Worm (Caenorhabditis elegans) whole organism, L1 larva: ENCODE data around the gene F09E5.12.
A peak's percentile ranks its signal among the peaks of the same experiment; 100 is the strongest.

ENCODE experiments used
- C16A3.4 ChIP-seq: fragments of 150-350 bp; optimal IDR thresholded peaks from 2 replicates; lab custom pipeline; 2014; ENCODE audit warnings: missing biosample characterization, missing genetic modification characterization
- C34B4.2 ChIP-seq: sonication (generic microtip); optimal IDR thresholded peaks from 2 replicates; lab custom pipeline; 2017; ENCODE audit warnings: mild to moderate bottlenecking, missing genetic modification characterization, missing compliant biosample characterization
- F16B12.6 ChIP-seq: fragments of 150-350 bp; optimal IDR thresholded peaks from 2 replicates; lab custom pipeline; 2014; ENCODE audit warnings: missing biosample characterization, missing genetic modification characterization
- Y116A8C.19 ChIP-seq: sonication (generic microtip); optimal IDR thresholded peaks from 2 replicates; lab custom pipeline; 2016; ENCODE audit warnings: missing compliant biosample characterization, missing genetic modification characterization, borderline replicate concordance
- aha-1 ChIP-seq: fragments of 150-350 bp; optimal IDR thresholded peaks from 2 replicates; lab custom pipeline; 2014; ENCODE audit warnings: missing biosample characterization, missing genetic modification characterization
- ama-1 ChIP-seq: fragments of 150-350 bp; optimal IDR thresholded peaks from 2 replicates; lab custom pipeline; 2014
- blmp-1 ChIP-seq: fragments of 150-350 bp; optimal IDR thresholded peaks from 2 replicates; lab custom pipeline; 2014; ENCODE audit warnings: missing biosample characterization, missing genetic modification characterization
- ceh-63 ChIP-seq: fragments of 200-800 bp; sonication (Bioruptor generic); optimal IDR thresholded peaks from 2 replicates; lab custom pipeline; 2018; ENCODE audit warnings: mild to moderate bottlenecking, missing genetic modification characterization, missing compliant biosample characterization
- ceh-8 ChIP-seq: fragments of 200-800 bp; sonication (Bioruptor generic); optimal IDR thresholded peaks from 2 replicates; lab custom pipeline; 2018; ENCODE audit warnings: mild to moderate bottlenecking, missing genetic modification characterization, moderate library complexity, missing compliant biosample characterization
- ceh-88 ChIP-seq: fragments of 200-800 bp; sonication (Bioruptor generic); IDR thresholded peaks from 2 replicates; pipeline ENCODE4 v1.3.6; 2022; ENCODE audit warnings: missing genetic modification characterization, missing compliant biosample characterization
- dsc-1 ChIP-seq: sonication (generic microtip); optimal IDR thresholded peaks from 2 replicates; lab custom pipeline; 2016; ENCODE audit warnings: mild to moderate bottlenecking, missing genetic modification characterization, missing compliant biosample characterization
- efl-1 ChIP-seq, 4 experiments: fragments of 150-350 bp; optimal IDR thresholded peaks in 3 of 4; peaks in 1 of 4; 1 replicate in 1 of 4; 2 replicates in 3 of 4; lab custom pipeline; 2014; ENCODE audit warnings: missing biosample characterization in 2 of 4, missing genetic modification characterization in 2 of 4, missing genetic modification reagents in 2 of 4
- egl-13 ChIP-seq: sonication (generic microtip); optimal IDR thresholded peaks from 2 replicates; lab custom pipeline; 2016; ENCODE audit warnings: missing genotype, missing genetic modification reagents, missing genetic modification characterization, missing compliant biosample characterization
- egl-27 ChIP-seq, 2 experiments: fragments of 150-350 bp in 1 of 2; sonication (generic microtip); optimal IDR thresholded peaks; 3 replicates each; lab custom pipeline; 2017 to 2018; ENCODE audit warnings: missing biosample characterization in 2 of 2, missing genetic modification characterization in 2 of 2, missing genetic modification reagents in 2 of 2
- elt-2 ChIP-seq: sonication (generic microtip); optimal IDR thresholded peaks from 2 replicates; lab custom pipeline; 2016; ENCODE audit warnings: missing genetic modification characterization, mild to moderate bottlenecking, inconsistent platforms, missing compliant biosample characterization, missing genetic modification reagents
- elt-3 ChIP-seq, 6 experiments: fragments of 150-350 bp in 1 of 6; sonication (generic microtip); optimal IDR thresholded peaks; 2 replicates each; lab custom pipeline; 2017 to 2018; ENCODE audit warnings: missing biosample characterization in 6 of 6, missing genetic modification characterization in 6 of 6, inconsistent platforms in 1 of 6
- fkh-10 ChIP-seq: sonication (generic microtip); optimal IDR thresholded peaks from 2 replicates; lab custom pipeline; 2017; ENCODE audit warnings: missing biosample characterization, missing genetic modification reagents, missing genetic modification characterization
- fos-1 ChIP-seq: fragments of 150-350 bp; optimal IDR thresholded peaks from 2 replicates; lab custom pipeline; 2014; ENCODE audit warnings: missing biosample characterization, missing genetic modification characterization
- grh-1 ChIP-seq: fragments of 200-800 bp; sonication (Bioruptor generic); IDR thresholded peaks from 2 replicates; pipeline ENCODE4 v1.3.6; 2022; ENCODE audit warnings: missing genetic modification reagents, missing genetic modification characterization, missing compliant biosample characterization
- irx-1 ChIP-seq: sonication (generic microtip); optimal IDR thresholded peaks from 2 replicates; lab custom pipeline; 2016; ENCODE audit warnings: missing genetic modification characterization, missing compliant biosample characterization
- isw-1 ChIP-seq: fragments of 200-800 bp; sonication (Bioruptor generic); IDR thresholded peaks from 2 replicates; pipeline ENCODE4 v1.3.6; 2022; ENCODE audit warnings: missing genetic modification characterization, missing compliant biosample characterization
- lin-13 ChIP-seq: fragments of 150-350 bp; optimal IDR thresholded peaks from 2 replicates; lab custom pipeline; 2014; ENCODE audit warnings: missing biosample characterization, missing genetic modification reagents, missing genetic modification characterization
- lin-14 ChIP-seq: fragments of 200-800 bp; sonication (Bioruptor generic); optimal IDR thresholded peaks from 2 replicates; lab custom pipeline; 2018; ENCODE audit warnings: mild to moderate bottlenecking, missing genetic modification characterization, moderate library complexity, missing compliant biosample characterization
- lin-35 ChIP-seq, 2 experiments: fragments of 150-350 bp; optimal IDR thresholded peaks; 2 replicates each; lab custom pipeline; 2014; ENCODE audit warnings: missing biosample characterization in 2 of 2, missing genetic modification characterization in 2 of 2, missing genetic modification reagents in 2 of 2
- lir-3 ChIP-seq: sonication (generic microtip); optimal IDR thresholded peaks from 2 replicates; lab custom pipeline; 2016; ENCODE audit warnings: mild to moderate bottlenecking, missing genetic modification characterization, moderate library complexity, missing compliant biosample characterization; ENCODE audit not compliant: poor library complexity
- lsy-2 ChIP-seq, 2 experiments: fragments of 150-350 bp; optimal IDR thresholded peaks; 2 replicates each; lab custom pipeline; 2014; ENCODE audit warnings: missing biosample characterization in 2 of 2, missing genetic modification characterization in 2 of 2
- mef-2 ChIP-seq: fragments of 150-350 bp; optimal IDR thresholded peaks from 2 replicates; lab custom pipeline; 2014; ENCODE audit warnings: missing biosample characterization, missing genetic modification characterization
- nhr-12 ChIP-seq: sonication (generic microtip); optimal IDR thresholded peaks from 2 replicates; lab custom pipeline; 2017; ENCODE audit warnings: missing biosample characterization, missing genetic modification characterization
- nhr-19 ChIP-seq: fragments of 200-800 bp; sonication (Bioruptor generic); conservative IDR thresholded peaks from 2 replicates; pipeline ENCODE4 v1.3.6; 2022; ENCODE audit warnings: missing genetic modification characterization, missing compliant biosample characterization
- nhr-20 ChIP-seq: sonication (generic microtip); optimal IDR thresholded peaks from 2 replicates; lab custom pipeline; 2016; ENCODE audit warnings: mild to moderate bottlenecking, missing genetic modification characterization, missing compliant biosample characterization
- nhr-28 ChIP-seq: fragments of 150-350 bp; optimal IDR thresholded peaks from 2 replicates; lab custom pipeline; 2014; ENCODE audit warnings: missing biosample characterization, missing genetic modification characterization
- nhr-71 ChIP-seq: sonication (generic microtip); optimal IDR thresholded peaks from 2 replicates; lab custom pipeline; 2016; ENCODE audit warnings: mild to moderate bottlenecking, missing genetic modification characterization, moderate library complexity, missing compliant biosample characterization
- nhr-85 ChIP-seq: sonication (generic microtip); peaks from one replicate; lab custom pipeline; 2016; ENCODE audit warnings: missing genetic modification characterization, inconsistent platforms, missing compliant biosample characterization
- pax-3 ChIP-seq: fragments of 200-800 bp; sonication (Bioruptor generic); optimal IDR thresholded peaks from 2 replicates; lab custom pipeline; 2018; ENCODE audit warnings: mild to moderate bottlenecking, missing genetic modification characterization, moderate library complexity, missing compliant biosample characterization
- pqm-1 ChIP-seq: sonication (generic microtip); optimal IDR thresholded peaks from 3 replicates; lab custom pipeline; 2017; ENCODE audit warnings: missing biosample characterization, missing genetic modification characterization
- sox-4 ChIP-seq: sonication (generic microtip); optimal IDR thresholded peaks from 2 replicates; lab custom pipeline; 2016; ENCODE audit warnings: missing genetic modification characterization, missing compliant biosample characterization
- sptf-1 ChIP-seq: fragments of 150-350 bp; optimal IDR thresholded peaks from 2 replicates; lab custom pipeline; 2014; ENCODE audit warnings: missing biosample characterization, missing genetic modification characterization
- sup-37 ChIP-seq: fragments of 200-800 bp; sonication (Bioruptor generic); optimal IDR thresholded peaks from 2 replicates; lab custom pipeline; 2018; ENCODE audit warnings: mild to moderate bottlenecking, missing genetic modification characterization, missing compliant biosample characterization
- swsn-7 ChIP-seq: sonication (generic microtip); optimal IDR thresholded peaks from 2 replicates; lab custom pipeline; 2016; ENCODE audit warnings: missing genetic modification characterization, missing compliant biosample characterization
- tbx-2 ChIP-seq: sonication (generic microtip); optimal IDR thresholded peaks from 2 replicates; lab custom pipeline; 2016; ENCODE audit warnings: missing genetic modification characterization, missing compliant biosample characterization
- unc-130 ChIP-seq: fragments of 150-350 bp; optimal IDR thresholded peaks from 2 replicates; lab custom pipeline; 2017; ENCODE audit warnings: missing biosample characterization, missing genetic modification characterization, inconsistent platforms
- vab-15 ChIP-seq: sonication (generic microtip); optimal IDR thresholded peaks from 2 replicates; lab custom pipeline; 2017; ENCODE audit warnings: missing genotype, mild to moderate bottlenecking, missing genetic modification characterization, missing compliant biosample characterization
- xbp-1 ChIP-seq: sonication (generic microtip); optimal IDR thresholded peaks from 2 replicates; lab custom pipeline; 2016; ENCODE audit warnings: missing genetic modification characterization, missing compliant biosample characterization

F09E5.12 gene

ce11 chrII:5326024-5326627, 44.4 kb downstream of the F09E5.12 start (continued):
- TF ChIP-seq elt-3 (tag; optimal IDR thresholded peaks at IDR 0.05; lab: Kevin White, UChicago) (peak in 1 of 6 experiments; percentile 58), sup-37 (GFP tag; lab: Kevin White, UChicago) (no peak), nhr-71 (tag; lab: Kevin White, UChicago) (peak; percentile 85), nhr-20 (tag; lab: Kevin White, UChicago) (peak; percentile 49), aha-1 (tag; lab: Kevin White, UChicago) (no peak), egl-13 (tag; lab: Kevin White, UChicago) (peak; percentile 35), ceh-63 (GFP tag; lab: Kevin White, UChicago) (no peak), fos-1 (tag; lab: Kevin White, UChicago) (peak; percentile 81), lir-3 (tag; lab: Kevin White, UChicago) (no peak), dsc-1 (tag; lab: Kevin White, UChicago) (peak; percentile 52), lin-13 (peak; percentile 17), vab-15 (tag; lab: Kevin White, UChicago) (no peak), isw-1 (peak; percentile 33), ceh-88 (GFP tag; lab: Robert Waterston, UW) (no peak), F16B12.6 (tag; lab: Kevin White, UChicago) (no peak), unc-130 (no peak), fkh-10 (GFP tag; lab: Kevin White, UChicago) (peak; percentile 74), nhr-28 (tag; lab: Kevin White, UChicago) (no peak), sptf-1 (tag; lab: Kevin White, UChicago) (no peak), sox-4 (no peak), nhr-12 (tag; lab: Kevin White, UChicago) (no peak)
- TF ChIP-seq, all 84 proteins: peak for 38

ce11 chrII:5324653-5325052, 45.9 kb downstream of the F09E5.12 start:
- TF ChIP-seq blmp-1 (tag; lab: Kevin White, UChicago) (peak; percentile 3), lin-14 (GFP tag; lab: Kevin White, UChicago) (peak; percentile 7), fkh-10 (GFP tag; lab: Kevin White, UChicago) (no peak), efl-1 (optimal IDR thresholded peaks at IDR 0.05; lab: Kevin White, UChicago) (no peak), efl-1 (GFP tag; optimal IDR thresholded peaks at IDR 0.05 in 1 of 2; lab: Kevin White, UChicago) (peak in 1 of 2 experiments; percentile 49), nhr-85 (peak; percentile 88), aha-1 (tag; lab: Kevin White, UChicago) (no peak), grh-1 (0 out of 2 replicates have a peak, but pooled peaks have one; percentile 48), elt-3 (tag; optimal IDR thresholded peaks at IDR 0.05; lab: Kevin White, UChicago) (peak in 2 of 6 experiments; percentile 17 to 60)

ce11 chrII:5323773-5324172, 46.8 kb downstream of the F09E5.12 start:
- TF ChIP-seq lin-14 (GFP tag; lab: Kevin White, UChicago), result no peak
- TF ChIP-seq tbx-2 (tag; lab: Kevin White, UChicago), result no peak
- TF ChIP-seq nhr-20 (tag; lab: Kevin White, UChicago), result peak; percentile 38
- TF ChIP-seq nhr-28 (tag; lab: Kevin White, UChicago), result no peak
- peak in 1 of 2 experiments; percentile 55 for TF ChIP-seq lin-35 (GFP tag; optimal IDR thresholded peaks at IDR 0.05; lab: Kevin White, UChicago)
- TF ChIP-seq egl-27 (tag; optimal IDR thresholded peaks at IDR 0.05; lab: Kevin White, UChicago), result no peak
- no peak for TF ChIP-seq sox-4
- TF ChIP-seq efl-1 (optimal IDR thresholded peaks at IDR 0.05; lab: Kevin White, UChicago), result no peak
- no peak for TF ChIP-seq efl-1 (GFP tag; optimal IDR thresholded peaks at IDR 0.05 in 1 of 2; lab: Kevin White, UChicago)
- TF ChIP-seq unc-130, result no peak
- TF ChIP-seq swsn-7 (tag; lab: Kevin White, UChicago), result no peak
- TF ChIP-seq irx-1 (tag; lab: Kevin White, UChicago), result no peak
- peak; percentile 23 for TF ChIP-seq pax-3 (tag; lab: Kevin White, UChicago)
- no peak for TF ChIP-seq vab-15 (tag; lab: Kevin White, UChicago)
- TF ChIP-seq elt-2 (tag; lab: Kevin White, UChicago), result peak; percentile 99
- TF ChIP-seq ceh-63 (GFP tag; lab: Kevin White, UChicago), result no peak
- TF ChIP-seq mef-2 (tag; lab: Kevin White, UChicago), result no peak
- TF ChIP-seq nhr-71 (tag; lab: Kevin White, UChicago), result peak; percentile 46
- peak; percentile 28 for TF ChIP-seq C16A3.4 (tag; lab: Kevin White, UChicago)
- no peak for TF ChIP-seq blmp-1 (tag; lab: Kevin White, UChicago)
- no peak for TF ChIP-seq nhr-19 (GFP tag; lab: Robert Waterston, UW)
- peak; percentile 96 for TF ChIP-seq pqm-1 (tag; lab: Kevin White, UChicago)
- no peak for TF ChIP-seq xbp-1
- TF ChIP-seq lsy-2 (tag; optimal IDR thresholded peaks at IDR 0.05; lab: Kevin White, UChicago), result peak in 1 of 2 experiments; percentile 21
- no peak for TF ChIP-seq C34B4.2 (tag; lab: Kevin White, UChicago)
- TF ChIP-seq ama-1 (lab: Kevin White, UChicago), result no peak
- no peak for TF ChIP-seq Y116A8C.19 (tag; lab: Kevin White, UChicago)
- no peak for TF ChIP-seq ceh-8 (GFP tag; lab: Kevin White, UChicago)
